Fruit fly (Drosophila melanogaster): ENCODE results near the gene Mnat9.

- TF ChIP-seq Sin3A (optimal IDR thresholded peaks at IDR 0.05), result no peak
- TF ChIP-seq Myc (optimal IDR thresholded peaks at IDR 0.05), result no peak
Observed at dm6 chr3R:31606242-31607143, 9.5 kb downstream of the Mnat9 start.

Data from Kc167 (cell line).